Worm (Caenorhabditis elegans) whole organism, late embryonic: Measurements from ENCODE around the gene shpk-1.

Experiments
- C08G9.2 ChIP-seq: sonication (generic microtip); optimal IDR thresholded peaks from 2 replicates; lab custom pipeline; 2016; ENCODE audit warnings: mild to moderate bottlenecking, missing genetic modification characterization, moderate library complexity, missing compliant biosample characterization
- K02D7.2 ChIP-seq: sonication (generic microtip); optimal IDR thresholded peaks from 2 replicates; lab custom pipeline; 2017; ENCODE audit warnings: mild to moderate bottlenecking, missing genetic modification characterization, missing compliant biosample characterization
- T23F11.4 ChIP-seq: fragments of 200-800 bp; sonication (Bioruptor generic); optimal IDR thresholded peaks from 2 replicates; lab custom pipeline; 2018; ENCODE audit warnings: mild to moderate bottlenecking, missing genetic modification characterization, missing compliant biosample characterization
- Y22D7AL.16 ChIP-seq: sonication (generic microtip); optimal IDR thresholded peaks from 2 replicates; lab custom pipeline; 2016; ENCODE audit warnings: missing genetic modification characterization, missing compliant biosample characterization
- ceh-2 ChIP-seq: sonication (generic microtip); optimal IDR thresholded peaks from 2 replicates; lab custom pipeline; 2016; ENCODE audit warnings: missing genotype, missing genetic modification characterization, missing compliant biosample characterization
- ceh-24 ChIP-seq: sonication (generic microtip); optimal IDR thresholded peaks from 2 replicates; lab custom pipeline; 2016; ENCODE audit warnings: mild to moderate bottlenecking, missing genetic modification characterization, missing compliant biosample characterization
- ceh-34 ChIP-seq: sonication (generic microtip); optimal IDR thresholded peaks from 2 replicates; lab custom pipeline; 2016; ENCODE audit warnings: mild to moderate bottlenecking, missing genetic modification characterization, missing compliant biosample characterization
- ceh-48 ChIP-seq: sonication (generic microtip); optimal IDR thresholded peaks from 2 replicates; lab custom pipeline; 2016; ENCODE audit warnings: missing genetic modification characterization, inconsistent platforms, missing compliant biosample characterization
- dve-1 ChIP-seq: sonication (generic microtip); optimal IDR thresholded peaks from 2 replicates; lab custom pipeline; 2017; ENCODE audit warnings: antibody characterized with exemption, mild to moderate bottlenecking, missing genetic modification characterization, missing compliant biosample characterization
- ets-4 ChIP-seq: sonication (generic microtip); optimal IDR thresholded peaks from 2 replicates; lab custom pipeline; 2016; ENCODE audit warnings: missing genetic modification characterization, missing compliant biosample characterization
- gmeb-2 ChIP-seq: sonication (generic microtip); optimal IDR thresholded peaks from 2 replicates; lab custom pipeline; 2016; ENCODE audit warnings: missing genetic modification characterization, inconsistent platforms, missing compliant biosample characterization
- lin-11 ChIP-seq: fragments of 200-800 bp; sonication (Bioruptor generic); optimal IDR thresholded peaks from 2 replicates; lab custom pipeline; 2018; ENCODE audit warnings: mild to moderate bottlenecking, missing genetic modification characterization, missing compliant biosample characterization
- pat-9 ChIP-seq: fragments of 200-800 bp; sonication (Bioruptor generic); optimal IDR thresholded peaks from 2 replicates; lab custom pipeline; 2018; ENCODE audit warnings: mild to moderate bottlenecking, missing genetic modification characterization, moderate library complexity, missing compliant biosample characterization
- pha-2 ChIP-seq: sonication (generic microtip); optimal IDR thresholded peaks from 2 replicates; lab custom pipeline; 2017; ENCODE audit warnings: mild to moderate bottlenecking, missing genetic modification characterization, missing compliant biosample characterization
- sox-2 ChIP-seq: fragments of 200-800 bp; sonication (Bioruptor generic); IDR thresholded peaks from 2 replicates; pipeline ENCODE4 v1.3.6; 2022; ENCODE audit warnings: missing genetic modification reagents, missing genetic modification characterization, missing compliant biosample characterization
- sox-4 ChIP-seq: sonication (generic microtip); optimal IDR thresholded peaks from 2 replicates; lab custom pipeline; 2017; ENCODE audit warnings: mild to moderate bottlenecking, missing genetic modification characterization, inconsistent platforms, missing compliant biosample characterization
- tbx-7 ChIP-seq: sonication (generic microtip); optimal IDR thresholded peaks from 2 replicates; lab custom pipeline; 2016; ENCODE audit warnings: missing genotype, missing genetic modification characterization, missing compliant biosample characterization
- unc-3 ChIP-seq, 2 experiments: fragments of 200-800 bp in 1 of 2; sonication (Bioruptor generic) in 1 of 2; sonication (generic microtip) in 1 of 2; conservative IDR thresholded peaks in 1 of 2; optimal IDR thresholded peaks in 1 of 2; 2 replicates each; pipeline versions ENCODE4 v1.3.6 to Lab custom; 2016 to 2022; ENCODE audit warnings: missing compliant biosample characterization in 2 of 2, missing genetic modification characterization in 2 of 2, missing genetic modification reagents in 1 of 2
- unc-55 ChIP-seq: sonication (generic microtip); optimal IDR thresholded peaks from 2 replicates; lab custom pipeline; 2017; ENCODE audit warnings: missing biosample characterization, missing genetic modification reagents, missing genetic modification characterization

Gene shpk-1

DNA sequence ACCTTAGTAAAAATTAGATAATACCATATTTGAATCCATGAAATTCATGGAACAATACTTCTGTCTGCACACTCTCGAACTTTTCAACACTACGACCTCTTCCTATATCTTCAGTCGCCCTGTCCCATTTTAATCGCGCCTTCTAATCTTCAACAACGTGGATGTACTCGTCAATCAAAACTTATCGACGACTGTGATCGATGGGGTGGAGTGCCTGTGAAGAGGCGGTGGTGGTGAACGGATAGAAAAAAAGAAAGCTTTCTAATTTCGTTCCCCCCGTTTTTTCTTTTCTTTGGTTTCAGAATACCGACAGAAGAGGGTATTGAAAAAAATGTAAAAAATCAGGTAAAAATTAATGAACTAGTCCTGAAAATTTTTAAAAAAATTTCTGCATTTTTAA, 51.2 kb downstream of the shpk-1 start:
- TF ChIP-seq unc-55 (GFP tag; lab: Kevin White, UChicago) (peak; percentile 33), ceh-34 (tag; lab: Kevin White, UChicago) (no peak)

DNA sequence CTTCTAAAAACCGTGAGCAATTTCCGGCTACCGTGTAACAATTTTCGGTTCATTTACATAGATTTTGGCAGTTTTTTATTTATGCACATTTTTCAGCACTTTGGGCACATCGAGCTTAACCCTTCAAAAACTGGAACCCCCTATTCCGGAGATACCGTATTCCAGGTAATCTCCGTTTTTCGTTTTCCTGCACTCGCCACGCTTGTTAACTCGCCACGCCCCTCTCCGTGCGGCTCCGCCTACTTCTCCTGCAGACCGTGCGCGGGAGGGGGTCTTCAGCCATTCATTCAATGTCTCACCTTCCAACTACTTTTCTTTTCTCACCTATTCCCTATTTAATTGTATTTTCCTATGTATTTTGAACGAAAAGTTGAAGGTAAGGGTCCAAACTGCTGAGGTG, 52.3 kb downstream of the shpk-1 start:
- no peak for TF ChIP-seq ceh-2 (tag; lab: Kevin White, UChicago)
- no peak for TF ChIP-seq sox-4
- no peak for TF ChIP-seq gmeb-2 (tag; lab: Kevin White, UChicago)
- TF ChIP-seq unc-3 (GFP tag; conservative IDR thresholded peaks at IDR 0.05; lab: Robert Waterston, UW) = no peak
- TF ChIP-seq unc-3 (tag; optimal IDR thresholded peaks at IDR 0.05; lab: Kevin White, UChicago) = no peak
- TF ChIP-seq ceh-48 (tag; lab: Kevin White, UChicago) = no peak
- no peak for TF ChIP-seq ceh-34 (tag; lab: Kevin White, UChicago)
- no peak for TF ChIP-seq lin-11
- TF ChIP-seq pat-9 (tag; lab: Kevin White, UChicago) = no peak
- TF ChIP-seq dve-1 (tag; lab: Kevin White, UChicago) = no peak
- no peak for TF ChIP-seq T23F11.4 (GFP tag; lab: Kevin White, UChicago)
- TF ChIP-seq C08G9.2 (tag; lab: Kevin White, UChicago) = no peak
- TF ChIP-seq ceh-24 (tag; lab: Kevin White, UChicago) = no peak
- no peak for TF ChIP-seq sox-2 (GFP tag; lab: Robert Waterston, UW)
- no peak for TF ChIP-seq tbx-7 (tag; lab: Kevin White, UChicago)
- TF ChIP-seq pha-2 (tag; lab: Kevin White, UChicago) = no peak
- TF ChIP-seq K02D7.2 (tag; lab: Kevin White, UChicago) = no peak
- no peak for TF ChIP-seq Y22D7AL.16 (tag; lab: Kevin White, UChicago)
- no peak for TF ChIP-seq ets-4 (tag; lab: Kevin White, UChicago)
- TF ChIP-seq, all 69 proteins: peak for 0
